Worm (Caenorhabditis elegans) whole organism, mixed stage, embryonic: ENCODE results near the gene Y97E10AL.1.

Experiments used
- M03D4.4 ChIP-seq: sonication (generic microtip); optimal IDR thresholded peaks from 2 replicates; lab custom pipeline; 2017; ENCODE audit warnings: mild to moderate bottlenecking, missing genetic modification characterization, missing compliant biosample characterization
- bed-3 ChIP-seq: fragments of 200-800 bp; sonication (Bioruptor generic); optimal IDR thresholded peaks from 3 replicates; lab custom pipeline; 2018; ENCODE audit warnings: mild to moderate bottlenecking, missing genetic modification characterization, moderate library complexity, missing compliant biosample characterization
- ceh-39 ChIP-seq: fragments of 150-350 bp; optimal IDR thresholded peaks from 2 replicates; lab custom pipeline; 2014; ENCODE audit warnings: missing biosample characterization, missing genetic modification characterization
- ceh-43 ChIP-seq: fragments of 200-800 bp; sonication (Bioruptor generic); optimal IDR thresholded peaks from 2 replicates; lab custom pipeline; 2018; ENCODE audit warnings: mild to moderate bottlenecking, missing genetic modification characterization, moderate library complexity, missing compliant biosample characterization
- ces-1 ChIP-seq: fragments of 150-350 bp; optimal IDR thresholded peaks from 2 replicates; lab custom pipeline; 2014; ENCODE audit warnings: missing biosample characterization, missing genetic modification reagents, missing genetic modification characterization
- cnd-1 ChIP-seq: fragments of 200-800 bp; sonication (Bioruptor generic); optimal IDR thresholded peaks from 2 replicates; lab custom pipeline; 2018; ENCODE audit warnings: mild to moderate bottlenecking, missing genetic modification characterization, missing compliant biosample characterization
- drap-1 ChIP-seq: fragments of 200-800 bp; sonication (Bioruptor generic); optimal IDR thresholded peaks from 3 replicates; lab custom pipeline; 2018; ENCODE audit warnings: mild to moderate bottlenecking, missing genetic modification characterization, missing compliant biosample characterization
- elt-1 ChIP-seq: sonication (generic microtip); optimal IDR thresholded peaks from 2 replicates; lab custom pipeline; 2017; ENCODE audit warnings: missing genetic modification characterization, mild to moderate bottlenecking, missing compliant biosample characterization, antibody characterized with exemption, moderate library complexity, borderline replicate concordance; ENCODE audit not compliant: insufficient read depth
- elt-3 ChIP-seq: fragments of 150-350 bp; optimal IDR thresholded peaks from 2 replicates; lab custom pipeline; 2014; ENCODE audit warnings: missing biosample characterization, missing genetic modification characterization
- flh-1 ChIP-seq: fragments of 200-800 bp; sonication (Bioruptor generic); optimal IDR thresholded peaks from 2 replicates; lab custom pipeline; 2018; ENCODE audit warnings: mild to moderate bottlenecking, missing genetic modification characterization, moderate library complexity, missing compliant biosample characterization
- ham-2 ChIP-seq: fragments of 200-800 bp; sonication (Bioruptor generic); optimal IDR thresholded peaks from 2 replicates; lab custom pipeline; 2018; ENCODE audit warnings: mild to moderate bottlenecking, missing genetic modification characterization, missing compliant biosample characterization
- hlh-1 ChIP-seq: fragments of 150-350 bp; optimal IDR thresholded peaks from 2 replicates; lab custom pipeline; 2014; ENCODE audit warnings: missing biosample characterization, missing genetic modification reagents, missing genetic modification characterization
- lin-13 ChIP-seq: fragments of 150-350 bp; optimal IDR thresholded peaks from 2 replicates; lab custom pipeline; 2014; ENCODE audit warnings: missing biosample characterization, missing genetic modification characterization
- lin-32 ChIP-seq: fragments of 200-800 bp; sonication (Bioruptor generic); optimal IDR thresholded peaks from 2 replicates; lab custom pipeline; 2018; ENCODE audit warnings: mild to moderate bottlenecking, missing genetic modification characterization, missing compliant biosample characterization
- lsy-2 ChIP-seq: fragments of 150-350 bp; optimal IDR thresholded peaks from 2 replicates; lab custom pipeline; 2014; ENCODE audit warnings: missing biosample characterization, missing genetic modification characterization
- mab-5 ChIP-seq: fragments of 150-350 bp; optimal IDR thresholded peaks from 2 replicates; lab custom pipeline; 2014; ENCODE audit warnings: missing biosample characterization, missing genetic modification characterization
- mep-1 ChIP-seq: fragments of 150-350 bp; optimal IDR thresholded peaks from 2 replicates; lab custom pipeline; 2017; ENCODE audit warnings: missing biosample characterization, missing genetic modification reagents, missing genetic modification characterization, inconsistent platforms
- mls-2 ChIP-seq: sonication (generic microtip); optimal IDR thresholded peaks from 2 replicates; lab custom pipeline; 2016; ENCODE audit warnings: mild to moderate bottlenecking, missing genetic modification characterization, moderate library complexity, missing compliant biosample characterization
- nhr-12 ChIP-seq: fragments of 150-350 bp; optimal IDR thresholded peaks from 2 replicates; lab custom pipeline; 2014; ENCODE audit warnings: missing biosample characterization, missing genetic modification characterization
- nhr-2 ChIP-seq: fragments of 150-350 bp; optimal IDR thresholded peaks from 2 replicates; lab custom pipeline; 2014; ENCODE audit warnings: missing biosample characterization, missing genetic modification characterization
- nhr-237 ChIP-seq: fragments of 150-350 bp; optimal IDR thresholded peaks from 2 replicates; lab custom pipeline; 2014; ENCODE audit warnings: missing biosample characterization, missing genetic modification characterization
- nhr-28 ChIP-seq: fragments of 150-350 bp; optimal IDR thresholded peaks from 2 replicates; lab custom pipeline; 2014; ENCODE audit warnings: missing biosample characterization, missing genetic modification characterization
- nhr-76 ChIP-seq: sonication (generic microtip); optimal IDR thresholded peaks from 2 replicates; lab custom pipeline; 2017; ENCODE audit warnings: missing biosample characterization, missing genetic modification characterization
- pha-4 ChIP-seq: fragments of 150-350 bp; optimal IDR thresholded peaks from 2 replicates; lab custom pipeline; 2018; ENCODE audit warnings: missing biosample characterization, missing genetic modification reagents, missing genetic modification characterization
- sem-2 ChIP-seq: fragments of 200-800 bp; sonication (Bioruptor generic); optimal IDR thresholded peaks from 2 replicates; lab custom pipeline; 2018; ENCODE audit warnings: mild to moderate bottlenecking, missing genetic modification characterization, missing compliant biosample characterization
- snpc-4 ChIP-seq: fragments of 150-350 bp; optimal IDR thresholded peaks from 2 replicates; lab custom pipeline; 2014; ENCODE audit warnings: missing biosample characterization, missing genetic modification characterization
- sptf-1 ChIP-seq: sonication (generic microtip); optimal IDR thresholded peaks from 2 replicates; lab custom pipeline; 2017; ENCODE audit warnings: mild to moderate bottlenecking, missing genetic modification characterization, moderate library complexity, missing compliant biosample characterization
- tbx-8 ChIP-seq: fragments of 200-800 bp; sonication (Bioruptor generic); optimal IDR thresholded peaks from 2 replicates; lab custom pipeline; 2018; ENCODE audit warnings: mild to moderate bottlenecking, missing genetic modification characterization, moderate library complexity, missing compliant biosample characterization
- unc-120 ChIP-seq: sonication (generic microtip); optimal IDR thresholded peaks from 2 replicates; lab custom pipeline; 2017; ENCODE audit warnings: missing genetic modification characterization, missing compliant biosample characterization; ENCODE audit not compliant: poor library complexity, severe bottlenecking
- unc-39 ChIP-seq: fragments of 150-350 bp; optimal IDR thresholded peaks from 2 replicates; lab custom pipeline; 2014; ENCODE audit warnings: missing biosample characterization, missing genetic modification characterization
- unc-62 ChIP-seq: fragments of 150-350 bp; optimal IDR thresholded peaks from 2 replicates; lab custom pipeline; 2014; ENCODE audit warnings: missing biosample characterization, missing genetic modification reagents, missing genetic modification characterization
- zip-8 ChIP-seq: fragments of 150-350 bp; optimal IDR thresholded peaks from 2 replicates; lab custom pipeline; 2014; ENCODE audit warnings: missing biosample characterization, missing genetic modification characterization

Gene Y97E10AL.1

DNA sequence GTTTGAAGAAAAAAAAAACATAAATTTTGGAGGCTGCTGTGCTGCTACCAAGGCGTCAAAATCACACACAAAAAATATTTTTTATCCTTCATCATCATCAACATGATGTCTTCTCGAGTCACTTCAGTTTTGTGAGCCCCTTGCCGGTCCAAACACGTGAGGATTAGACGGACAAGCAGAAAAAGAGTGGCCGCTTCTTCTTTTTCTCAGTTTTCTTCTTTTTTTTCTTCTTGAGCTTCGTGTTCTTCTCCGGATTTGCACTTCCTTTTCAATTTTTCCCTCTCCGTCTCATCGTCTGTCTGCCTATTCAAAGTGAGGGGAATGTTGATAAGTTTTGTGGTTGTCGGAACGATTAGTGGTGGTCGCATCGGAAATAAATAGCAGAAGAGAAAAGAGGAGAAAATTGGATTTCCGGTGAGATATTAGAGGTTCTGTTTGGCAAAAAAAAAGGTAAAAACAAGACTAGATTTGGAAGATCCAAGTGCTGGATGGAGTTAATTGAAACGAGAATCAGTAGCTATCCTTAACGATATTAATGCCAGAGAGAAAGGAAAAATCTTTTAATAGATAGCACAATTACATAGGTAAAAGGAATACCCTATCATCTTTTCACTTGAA lies 5.5 kb upstream of the Y97E10AL.1 start:
- TF ChIP-seq hlh-1 (tag; lab: Kevin White, UChicago) (no peak), ces-1 (peak; percentile 27), sem-2 (GFP tag; lab: Kevin White, UChicago) (no peak)

DNA sequence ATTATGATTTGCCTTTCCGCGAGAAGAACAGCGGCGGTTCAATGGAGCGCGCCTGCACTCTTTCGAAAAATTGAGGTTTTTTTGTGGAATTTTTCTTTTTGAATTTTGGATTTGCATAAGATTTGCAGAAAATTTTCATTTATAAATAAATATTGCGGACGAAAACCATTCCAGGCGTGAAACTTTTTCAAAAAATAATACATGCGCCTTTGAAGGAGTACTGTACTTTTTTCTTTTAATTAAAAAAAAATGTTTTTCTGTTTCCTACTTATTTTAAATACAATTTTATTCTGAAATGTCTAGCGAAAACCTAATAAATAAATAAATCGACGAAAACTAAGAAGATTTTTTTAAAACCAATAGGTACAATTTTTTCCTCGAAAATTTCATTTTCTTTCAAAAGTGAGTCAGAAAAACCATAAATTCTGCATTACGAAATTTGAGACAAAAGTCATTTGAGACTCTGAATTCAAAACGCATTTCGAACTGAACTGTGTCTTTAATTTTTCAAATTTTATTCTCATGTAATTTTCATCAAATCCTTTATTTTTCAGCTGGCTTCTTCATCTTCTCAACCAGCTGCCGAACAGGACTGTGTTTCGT lies 4.9 kb upstream of the Y97E10AL.1 start, which contains the start of gene F26D11.1:
TSS of gene F26D11.1 (plus strand) at position 553 of the 603 bp plus-strand sequence.
- TF ChIP-seq mab-5 (tag; lab: Kevin White, UChicago) (no peak), lsy-2 (tag; lab: Kevin White, UChicago) (no peak), nhr-12 (tag; lab: Kevin White, UChicago) (no peak), nhr-237 (no peak), unc-62 (GFP tag; lab: Kevin White, UChicago) (no peak), zip-8 (tag; lab: Kevin White, UChicago) (no peak), ces-1 (no peak), nhr-28 (tag; lab: Kevin White, UChicago) (no peak), ceh-43 (GFP tag; lab: Kevin White, UChicago) (no peak), ceh-39 (tag; lab: Kevin White, UChicago) (no peak), flh-1 (GFP tag; lab: Kevin White, UChicago) (no peak), lin-32 (no peak), sptf-1 (no peak), mep-1 (no peak), tbx-8 (no peak), snpc-4 (no peak), pha-4 (tag; lab: Kevin White, UChicago) (no peak)
- TF ChIP-seq, all 35 proteins: peak for 0

DNA sequence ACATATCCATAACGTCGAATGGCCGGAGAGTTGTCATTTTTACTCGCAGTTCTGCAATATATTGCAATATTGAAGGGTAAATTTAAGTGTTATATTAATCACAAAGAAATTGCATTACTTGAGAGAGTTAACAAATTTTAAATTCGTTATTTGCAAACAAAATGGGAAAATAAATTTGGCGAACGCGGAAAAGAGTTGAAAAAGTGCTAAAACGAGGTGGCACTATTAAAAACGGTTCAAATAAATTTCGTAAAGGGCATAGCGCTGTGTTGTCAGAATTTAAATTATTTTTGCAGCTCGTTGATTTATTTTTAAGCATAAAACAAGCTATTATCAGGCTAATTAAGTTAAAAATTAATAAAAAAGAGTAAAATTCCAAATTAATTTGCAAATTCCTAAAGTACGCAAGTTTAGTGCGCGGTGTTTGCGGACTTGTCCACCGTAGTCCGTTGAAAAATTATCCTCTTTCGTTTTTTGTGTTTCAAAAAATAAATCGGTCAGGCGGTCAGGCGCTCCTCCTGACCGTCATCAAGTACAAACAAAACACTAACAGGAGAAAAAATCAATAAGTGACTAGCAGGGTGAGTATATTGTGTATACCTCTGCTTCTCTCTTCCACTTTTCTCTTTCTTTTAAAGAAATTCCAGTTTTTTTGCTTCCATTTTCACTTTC lies 2.4 kb upstream of the Y97E10AL.1 start, which contains the start of the genes natb-1 and abhd-12:
TSS of gene natb-1 (minus strand) at position 51 of the 672 bp plus-strand sequence.
TSS of gene abhd-12 (plus strand) at position 499 of the 672 bp plus-strand sequence.
- TF ChIP-seq mep-1, result peak; percentile 33
- TF ChIP-seq nhr-12 (tag; lab: Kevin White, UChicago), result no peak
- no peak for TF ChIP-seq zip-8 (tag; lab: Kevin White, UChicago)
- TF ChIP-seq ces-1, result peak; percentile 83
- peak; percentile 94 for TF ChIP-seq lsy-2 (tag; lab: Kevin White, UChicago)
- no peak for TF ChIP-seq drap-1 (GFP tag; lab: Kevin White, UChicago)

DNA sequence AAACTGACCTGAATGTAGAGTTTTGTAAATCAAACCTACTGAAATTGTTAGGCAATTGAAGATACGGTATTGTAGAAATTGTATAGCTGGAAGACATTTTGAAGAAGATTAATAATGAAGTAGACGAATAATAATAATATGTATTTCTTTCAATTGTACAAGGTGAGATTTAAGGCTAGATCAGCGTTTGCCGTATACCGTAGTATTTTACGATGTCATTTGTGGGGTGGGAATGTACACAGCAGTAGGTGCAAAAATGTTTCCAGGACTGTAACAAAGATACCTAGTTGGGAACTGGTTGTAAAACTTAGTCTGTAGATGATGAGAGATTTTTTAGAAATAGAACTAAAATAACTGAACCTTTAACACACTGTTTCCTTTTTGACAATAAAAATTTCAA lies 8.6 kb downstream of the Y97E10AL.1 start, which contains the start of gene ceh-76:
TSS of gene ceh-76 (minus strand) at position 101 of the 400 bp plus-strand sequence.
- TF ChIP-seq nhr-12 (tag; lab: Kevin White, UChicago) (no peak), pha-4 (tag; lab: Kevin White, UChicago) (no peak), lsy-2 (tag; lab: Kevin White, UChicago) (no peak)

DNA sequence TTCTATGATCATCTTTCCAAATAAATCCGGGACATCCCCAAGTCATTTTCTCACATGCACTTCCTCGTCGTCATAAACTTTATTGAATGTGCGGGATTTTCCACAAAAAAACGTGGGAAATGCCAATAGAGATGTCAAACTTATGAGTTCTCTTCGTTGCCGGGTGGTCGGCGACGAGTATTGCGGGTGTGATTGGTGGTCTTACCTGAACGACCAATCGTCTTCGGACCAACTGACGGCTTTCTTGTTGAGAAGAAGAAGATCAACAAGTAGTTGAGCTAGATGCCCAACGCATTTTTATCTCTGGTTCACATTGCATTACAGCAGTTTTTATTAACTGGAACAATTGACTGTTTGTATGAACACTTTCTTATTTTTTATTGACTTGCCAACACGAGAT lies 9.2 kb downstream of the Y97E10AL.1 start:
- no peak for TF ChIP-seq cnd-1 (tag; lab: Kevin White, UChicago)
- peak; percentile 53 for TF ChIP-seq hlh-1 (tag; lab: Kevin White, UChicago)

DNA sequence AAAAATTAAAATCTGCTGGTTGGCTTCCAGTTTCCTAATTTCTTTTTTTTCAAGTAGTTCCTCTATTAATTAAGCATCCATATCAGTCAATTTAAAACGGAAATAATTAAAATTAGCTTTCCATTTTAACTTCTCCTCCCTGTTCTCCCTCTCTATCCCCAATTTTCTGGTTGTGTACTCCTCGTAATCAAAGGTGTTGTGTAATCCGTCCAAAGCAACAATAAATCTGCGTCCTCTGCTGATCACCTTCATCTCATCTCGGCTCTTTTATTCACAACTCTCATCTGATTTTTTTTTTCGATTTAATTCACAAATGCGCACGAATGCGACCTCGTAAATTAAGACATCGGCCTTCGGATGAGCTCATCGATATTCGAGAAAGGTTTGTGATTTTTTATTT lies 9.9 kb downstream of the Y97E10AL.1 start, which contains the start of gene Y97E10AR.2:
TSS of gene Y97E10AR.2 (plus strand) at position 301 of the 400 bp plus-strand sequence.
- TF ChIP-seq pha-4 (tag; lab: Kevin White, UChicago), result no peak
- TF ChIP-seq unc-120, result no peak
- TF ChIP-seq hlh-1 (tag; lab: Kevin White, UChicago), result peak; percentile 26
- TF ChIP-seq lin-32, result no peak
- TF ChIP-seq mab-5 (tag; lab: Kevin White, UChicago), result no peak
- TF ChIP-seq bed-3, result no peak
- TF ChIP-seq zip-8 (tag; lab: Kevin White, UChicago), result no peak

DNA sequence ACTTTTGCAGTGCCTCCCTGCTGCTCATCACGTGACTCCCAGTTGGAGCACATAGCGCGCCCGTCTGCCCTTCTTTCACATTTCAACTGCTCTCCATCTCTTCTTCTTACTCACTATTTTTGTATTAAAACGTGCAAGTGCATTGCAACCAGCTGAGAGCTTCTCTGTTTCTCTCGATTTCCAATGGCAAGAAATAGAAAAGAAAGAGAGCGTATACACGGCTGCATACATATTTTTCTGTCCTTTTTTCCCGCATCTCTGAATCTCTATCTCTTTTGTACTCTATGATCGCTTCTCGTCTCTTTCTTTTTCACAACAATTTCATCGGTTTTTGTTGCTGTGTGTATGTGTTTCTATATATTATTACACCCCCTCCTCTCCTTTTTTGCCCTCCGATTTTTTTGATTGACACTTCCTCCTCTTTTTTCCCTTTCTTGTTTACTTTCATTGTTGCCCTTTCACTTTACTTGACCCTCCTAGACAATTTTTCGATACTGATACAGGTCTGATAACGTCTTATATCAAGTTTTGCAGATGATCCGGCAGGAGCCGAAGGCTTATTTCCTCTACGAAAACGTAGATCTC lies 15.1 kb downstream of the Y97E10AL.1 start, which contains the start of gene Y97E10AR.1:
TSS of gene Y97E10AR.1 (plus strand) at position 535 of the 585 bp plus-strand sequence.
- TF ChIP-seq mls-2 (tag; lab: Kevin White, UChicago) (peak; percentile 55), flh-1 (GFP tag; lab: Kevin White, UChicago) (no peak), hlh-1 (tag; lab: Kevin White, UChicago) (peak; percentile 85), M03D4.4 (no peak), nhr-2 (no peak), elt-1 (tag; lab: Kevin White, UChicago) (no peak), unc-39 (tag; lab: Kevin White, UChicago) (no peak), nhr-28 (tag; lab: Kevin White, UChicago) (no peak), ceh-43 (GFP tag; lab: Kevin White, UChicago) (no peak), ces-1 (peak; percentile 82), lin-13 (tag; lab: Kevin White, UChicago) (no peak), snpc-4 (no peak), ham-2 (GFP tag; lab: Kevin White, UChicago) (no peak), ceh-39 (tag; lab: Kevin White, UChicago) (no peak), nhr-237 (peak; percentile 69), nhr-76 (tag; lab: Kevin White, UChicago) (no peak), lin-32 (no peak), nhr-12 (tag; lab: Kevin White, UChicago) (no peak), lsy-2 (tag; lab: Kevin White, UChicago) (peak; percentile 42), sem-2 (GFP tag; lab: Kevin White, UChicago) (no peak), elt-3 (tag; lab: Kevin White, UChicago) (no peak)
